Fruit fly (Drosophila melanogaster) whole organism, embryonic: ENCODE measurements around the gene CG7860.

Source experiments
- B-H2 ChIP-seq: fragments of 200-800 bp; sonication (Bioruptor generic); optimal IDR thresholded peaks from 2 replicates; lab custom pipeline; 2018; ENCODE audit warnings: missing biosample characterization, mild to moderate bottlenecking, missing genetic modification characterization
- CG10959 ChIP-seq: fragments of 200-800 bp; sonication (Bioruptor generic); IDR thresholded peaks from 2 replicates; pipeline ENCODE4 v1.3.6; 2022; ENCODE audit warnings: missing biosample characterization, missing genetic modification characterization
- CG11247 ChIP-seq: fragments of 200-800 bp; sonication (Bioruptor generic); IDR thresholded peaks from 2 replicates; pipeline ENCODE4 v1.3.6; 2022; ENCODE audit warnings: missing biosample characterization, missing genetic modification characterization
- CG11504 ChIP-seq: fragments of 200-800 bp; sonication (Bioruptor generic); optimal IDR thresholded peaks from 3 replicates; lab custom pipeline; 2019; ENCODE audit warnings: missing biosample characterization, mild to moderate bottlenecking, missing genetic modification characterization, moderate library complexity
- CG12236 ChIP-seq: fragments of 200-800 bp; sonication (Bioruptor generic); optimal IDR thresholded peaks from 2 replicates; lab custom pipeline; 2016; ENCODE audit warnings: missing biosample characterization, missing genetic modification characterization
- CG14710 ChIP-seq: fragments of 200-800 bp; sonication (Bioruptor generic); optimal IDR thresholded peaks from 3 replicates; lab custom pipeline; 2019; ENCODE audit warnings: missing biosample characterization, mild to moderate bottlenecking, missing genetic modification characterization, moderate library complexity
- CG15601 ChIP-seq: fragments of 200-800 bp; sonication (Bioruptor generic); optimal IDR thresholded peaks from 3 replicates; lab custom pipeline; 2019; ENCODE audit warnings: missing biosample characterization, mild to moderate bottlenecking, missing genetic modification characterization, moderate library complexity
- CG16813 ChIP-seq: fragments of 200-800 bp; sonication (Bioruptor generic); IDR thresholded peaks from 3 replicates; pipeline ENCODE4 v1.3.6; 2022; ENCODE audit warnings: missing biosample characterization, missing genetic modification characterization; ENCODE audit not compliant: partially characterized antibody
- CG17568 ChIP-seq: fragments of 200-800 bp; sonication (Bioruptor generic); optimal IDR thresholded peaks from 2 replicates; lab custom pipeline; 2018; ENCODE audit warnings: missing biosample characterization, mild to moderate bottlenecking, missing genetic modification characterization, moderate library complexity
- CG18262 ChIP-seq: fragments of 200-800 bp; optimal IDR thresholded peaks from 3 replicates; lab custom pipeline; 2019; ENCODE audit warnings: missing biosample characterization, mild to moderate bottlenecking, missing genetic modification characterization, moderate library complexity
- CG1832 ChIP-seq: fragments of 200-800 bp; sonication (Bioruptor generic); optimal IDR thresholded peaks from 2 replicates; lab custom pipeline; 2017; ENCODE audit warnings: missing biosample characterization, mild to moderate bottlenecking, missing genetic modification characterization, inconsistent platforms
- CG18619 ChIP-seq: fragments of 200-800 bp; sonication (Bioruptor generic); optimal IDR thresholded peaks from 3 replicates; lab custom pipeline; 2017; ENCODE audit warnings: missing biosample characterization, mild to moderate bottlenecking, missing genetic modification characterization
- CG2116 ChIP-seq: fragments of 200-800 bp; sonication (Bioruptor generic); optimal IDR thresholded peaks from 3 replicates; lab custom pipeline; 2018; ENCODE audit warnings: missing biosample characterization, mild to moderate bottlenecking, missing genetic modification characterization
- CG31224 ChIP-seq: fragments of 200-800 bp; sonication (Bioruptor generic); IDR thresholded peaks from 2 replicates; pipeline ENCODE4 v1.3.6; 2022; ENCODE audit warnings: missing biosample characterization, missing genetic modification characterization
- CG32532 ChIP-seq: fragments of 200-800 bp; sonication (Bioruptor generic); IDR thresholded peaks from 2 replicates; pipeline ENCODE4 v1.3.6; 2022; ENCODE audit warnings: missing biosample characterization, missing genetic modification characterization
- CG3838 ChIP-seq: fragments of 200-800 bp; sonication (Bioruptor generic); optimal IDR thresholded peaks from 3 replicates; lab custom pipeline; 2016; ENCODE audit warnings: missing biosample characterization, missing genetic modification characterization
- CG4328 ChIP-seq: fragments of 200-800 bp; sonication (Bioruptor generic); optimal IDR thresholded peaks from 3 replicates; lab custom pipeline; 2017; ENCODE audit warnings: missing biosample characterization, missing genetic modification reagents, missing genetic modification characterization
- CG43689 ChIP-seq: fragments of 200-800 bp; sonication (Bioruptor generic); IDR thresholded peaks from 2 replicates; pipeline ENCODE4 v1.3.6; 2022; ENCODE audit warnings: missing biosample characterization, missing genetic modification characterization
- CG6175 ChIP-seq: fragments of 200-800 bp; sonication (Bioruptor generic); IDR thresholded peaks from 3 replicates; pipeline ENCODE4 v1.3.6; 2022; ENCODE audit warnings: missing biosample characterization, missing genetic modification characterization
- CG7928 ChIP-seq: fragments of 200-800 bp; sonication (Bioruptor generic); optimal IDR thresholded peaks from 2 replicates; lab custom pipeline; 2017; ENCODE audit warnings: missing biosample characterization, mild to moderate bottlenecking, missing genetic modification characterization
- CG8765 ChIP-seq: fragments of 200-800 bp; sonication (Bioruptor generic); IDR thresholded peaks from 2 replicates; pipeline ENCODE4 v1.3.6; 2022; ENCODE audit warnings: missing biosample characterization, missing genetic modification characterization
- CG8924 ChIP-seq: fragments of 200-800 bp; optimal IDR thresholded peaks from 3 replicates; lab custom pipeline; 2019; ENCODE audit warnings: missing biosample characterization, mild to moderate bottlenecking, missing genetic modification characterization, moderate library complexity
- CG8944 ChIP-seq: fragments of 200-800 bp; sonication (Bioruptor generic); optimal IDR thresholded peaks from 3 replicates; lab custom pipeline; 2016; ENCODE audit warnings: missing biosample characterization, missing genetic modification characterization
- Camta ChIP-seq: fragments of 200-800 bp; sonication (Bioruptor generic); optimal IDR thresholded peaks from 2 replicates; lab custom pipeline; 2016; ENCODE audit warnings: missing biosample characterization, missing genetic modification characterization
- CoRest ChIP-seq: fragments of 200-800 bp; sonication (Bioruptor generic); optimal IDR thresholded peaks from 3 replicates; lab custom pipeline; 2018; ENCODE audit warnings: missing biosample characterization, mild to moderate bottlenecking, missing genetic modification characterization, moderate library complexity
- CrebB ChIP-seq: fragments of 200-800 bp; sonication (Bioruptor generic); optimal IDR thresholded peaks from 3 replicates; lab custom pipeline; 2018; ENCODE audit warnings: missing biosample characterization, mild to moderate bottlenecking, missing genetic modification characterization
- D19A ChIP-seq: fragments of 200-800 bp; optimal IDR thresholded peaks from 3 replicates; lab custom pipeline; 2019; ENCODE audit warnings: missing biosample characterization, mild to moderate bottlenecking, missing genetic modification characterization, moderate library complexity
- Ets97D ChIP-seq: fragments of 200-800 bp; sonication (Bioruptor generic); optimal IDR thresholded peaks from 3 replicates; lab custom pipeline; 2016; ENCODE audit warnings: missing biosample characterization, missing genetic modification characterization
- Fer1 ChIP-seq: fragments of 200-800 bp; sonication (Bioruptor generic); optimal IDR thresholded peaks from 2 replicates; lab custom pipeline; 2017; ENCODE audit warnings: missing biosample characterization, mild to moderate bottlenecking, missing genetic modification characterization
- HLH54F ChIP-seq: fragments of 200-800 bp; sonication (Bioruptor generic); optimal IDR thresholded peaks from 3 replicates; lab custom pipeline; 2016; ENCODE audit warnings: missing biosample characterization, missing genetic modification characterization
- Hey ChIP-seq: fragments of 200-800 bp; sonication (Bioruptor generic); optimal IDR thresholded peaks from 3 replicates; lab custom pipeline; 2018; ENCODE audit warnings: missing biosample characterization, mild to moderate bottlenecking, missing genetic modification characterization
- Kr ChIP-seq: fragments of 200-800 bp; sonication (Bioruptor generic); optimal IDR thresholded peaks from 2 replicates; lab custom pipeline; 2017; ENCODE audit warnings: missing biosample characterization, mild to moderate bottlenecking, missing genetic modification characterization
- Lim3 ChIP-seq: fragments of 200-800 bp; sonication (Bioruptor generic); IDR thresholded peaks from 2 replicates; pipeline ENCODE4 v1.3.6; 2022; ENCODE audit warnings: missing biosample characterization, missing genetic modification characterization
- NFAT ChIP-seq: fragments of 200-800 bp; sonication (Bioruptor generic); IDR thresholded peaks from 2 replicates; pipeline ENCODE4 v1.3.6; 2022; ENCODE audit warnings: missing biosample characterization, missing genetic modification characterization
- Neu2 ChIP-seq: fragments of 200-800 bp; sonication (Bioruptor generic); optimal IDR thresholded peaks from 3 replicates; lab custom pipeline; 2016; ENCODE audit warnings: missing biosample characterization, missing genetic modification characterization, borderline replicate concordance
- Nf-YB ChIP-seq: fragments of 200-800 bp; sonication (Bioruptor generic); optimal IDR thresholded peaks from 3 replicates; lab custom pipeline; 2019; ENCODE audit warnings: missing biosample characterization, mild to moderate bottlenecking, missing genetic modification characterization, moderate library complexity
- Usf ChIP-seq: fragments of 200-800 bp; sonication (Bioruptor generic); optimal IDR thresholded peaks from 2 replicates; lab custom pipeline; 2017; ENCODE audit warnings: missing genotype, missing biosample characterization, missing genetic modification characterization
- aop ChIP-seq: fragments of 200-800 bp; sonication (Bioruptor generic); IDR thresholded peaks from 2 replicates; pipeline ENCODE4 v1.3.6; 2022; ENCODE audit warnings: missing biosample characterization, missing genetic modification characterization
- ash1 ChIP-seq: fragments of 200-800 bp; sonication (Bioruptor generic); optimal IDR thresholded peaks from 2 replicates; lab custom pipeline; 2018; ENCODE audit warnings: missing biosample characterization, mild to moderate bottlenecking, missing genetic modification characterization
- cad ChIP-seq: fragments of >200 bp; optimal IDR thresholded peaks from 2 replicates; lab custom pipeline; 2017; ENCODE audit warnings: missing biosample characterization, missing genetic modification characterization
- cg ChIP-seq: fragments of 200-800 bp; sonication (Bioruptor generic); optimal IDR thresholded peaks from 3 replicates; lab custom pipeline; 2019; ENCODE audit warnings: missing biosample characterization, mild to moderate bottlenecking, missing genetic modification characterization, moderate library complexity
- chinmo ChIP-seq: fragments of 200-800 bp; sonication (Bioruptor generic); IDR thresholded peaks from 4 replicates; pipeline ENCODE4 v1.3.6; 2022; ENCODE audit warnings: missing biosample characterization, missing genetic modification characterization; ENCODE audit not compliant: partially characterized antibody
- gfzf ChIP-seq: fragments of 200-800 bp; sonication (Bioruptor generic); optimal IDR thresholded peaks from 2 replicates; lab custom pipeline; 2016; ENCODE audit warnings: missing biosample characterization, mild to moderate bottlenecking, missing genetic modification characterization, moderate library complexity
- gsb ChIP-seq: fragments of 200-800 bp; sonication (Bioruptor generic); IDR thresholded peaks from 2 replicates; pipeline ENCODE4 v1.3.6; 2022; ENCODE audit warnings: missing biosample characterization, missing genetic modification characterization
- gsb-n ChIP-seq: fragments of 200-800 bp; sonication (Bioruptor generic); optimal IDR thresholded peaks from 3 replicates; lab custom pipeline; 2018; ENCODE audit warnings: missing biosample characterization, mild to moderate bottlenecking, missing genetic modification characterization
- pzg ChIP-seq: fragments of 200-800 bp; sonication (Bioruptor generic); optimal IDR thresholded peaks from 3 replicates; lab custom pipeline; 2018; ENCODE audit warnings: missing biosample characterization, mild to moderate bottlenecking, missing genetic modification characterization, moderate library complexity
- sens ChIP-seq: fragments of 200-800 bp; sonication (Bioruptor generic); peaks from one replicate; lab custom pipeline; 2016; ENCODE audit warnings: missing biosample characterization, missing genetic modification characterization
- sim ChIP-seq: fragments of 200-800 bp; sonication (Bioruptor generic); IDR thresholded peaks from 2 replicates; pipeline ENCODE4 v1.3.6; 2022; ENCODE audit warnings: missing biosample characterization, missing genetic modification characterization
- tio ChIP-seq: fragments of 200-800 bp; sonication (Bioruptor generic); optimal IDR thresholded peaks from 2 replicates; lab custom pipeline; 2017; ENCODE audit warnings: missing biosample characterization, missing genetic modification characterization, inconsistent platforms
- trh ChIP-seq: fragments of 200-800 bp; sonication (Bioruptor generic); optimal IDR thresholded peaks from 2 replicates; lab custom pipeline; 2016; ENCODE audit warnings: missing biosample characterization, missing genetic modification characterization
- tup ChIP-seq: fragments of 200-800 bp; sonication (Bioruptor generic); optimal IDR thresholded peaks from 2 replicates; lab custom pipeline; 2016; ENCODE audit warnings: missing biosample characterization, mild to moderate bottlenecking, missing genetic modification characterization, moderate library complexity
- zfh2 ChIP-seq: fragments of 200-800 bp; sonication (Bioruptor generic); optimal IDR thresholded peaks from 2 replicates; lab custom pipeline; 2016; ENCODE audit warnings: missing biosample characterization, missing genetic modification characterization

CG7860 gene

DNA sequence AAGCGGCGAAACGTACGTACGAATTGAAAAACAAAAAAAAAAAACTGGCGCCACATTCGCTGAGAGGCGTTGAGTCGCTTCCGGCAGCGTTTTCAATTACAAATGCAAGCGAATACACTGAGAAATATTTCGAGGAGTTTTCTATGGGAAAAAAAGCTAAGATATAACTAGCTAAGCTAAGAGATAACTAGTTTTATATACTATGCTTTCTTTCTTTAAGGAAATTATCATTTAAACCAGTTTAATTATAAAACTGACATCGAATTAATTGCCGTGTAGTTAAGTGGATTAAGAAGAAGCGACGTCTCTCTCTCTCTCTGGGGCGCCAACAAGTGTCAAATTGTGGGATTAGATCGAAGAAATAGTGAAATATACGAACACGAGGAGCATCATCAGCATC is 46.6 kb downstream of the CG7860 start (continued):
- peak; percentile 29 for TF ChIP-seq Fer1 (GFP tag; lab: Kevin White, UChicago)
- no peak for TF ChIP-seq CG1832 (GFP tag; lab: Kevin White, UChicago)
- TF ChIP-seq NFAT: no peak
- no peak for TF ChIP-seq Usf
- peak; percentile 17 for TF ChIP-seq tio
- TF ChIP-seq HLH54F (GFP tag; lab: Kevin White, UChicago): no peak
- TF ChIP-seq CG3838: no peak
- TF ChIP-seq CG8944 (GFP tag; lab: Kevin White, UChicago): peak; percentile 30
- peak; percentile 26 for TF ChIP-seq Nf-YB (GFP tag; lab: Kevin White, UChicago)
- TF ChIP-seq tup (GFP tag; lab: Kevin White, UChicago): no peak
- peak; percentile 81 for TF ChIP-seq CG11504
- TF ChIP-seq CG8765: no peak; the same call in 1 of the 2 replicates
- 0 out of 2 replicates have a peak, but pooled peaks have one; percentile 35 for TF ChIP-seq CG43689 (GFP tag; lab: Robert Waterston, UW)
- TF ChIP-seq zfh2 (GFP tag; lab: Kevin White, UChicago): no peak
- TF ChIP-seq CoRest: peak; percentile 66
- no peak for TF ChIP-seq CG16813 (GFP tag; lab: Robert Waterston, UW)
- TF ChIP-seq CG2116 (GFP tag; lab: Kevin White, UChicago): no peak
- TF ChIP-seq CG10959 (GFP tag; lab: Robert Waterston, UW): peak; percentile 62; the same call in 1 of the 2 replicates
- TF ChIP-seq chinmo (GFP tag; lab: Robert Waterston, UW): no peak
- peak; percentile 35; the same call in 1 of the 2 replicates for TF ChIP-seq CG32532 (GFP tag; lab: Robert Waterston, UW)
- peak; percentile 39; the same call in 1 of the 2 replicates for TF ChIP-seq CG11247 (GFP tag; lab: Robert Waterston, UW)
- no peak for TF ChIP-seq CG6175
- TF ChIP-seq CG18619 (GFP tag; lab: Kevin White, UChicago): peak; percentile 18
- no peak for TF ChIP-seq cad (GFP tag; lab: Kevin White, UChicago)
- no peak for TF ChIP-seq CG4328
- TF ChIP-seq Hey (tag; lab: Kevin White, UChicago): no peak
- TF ChIP-seq gsb-n: peak; percentile 39
- TF ChIP-seq sens: peak; percentile 92
- TF ChIP-seq CG8924 (tag; lab: Kevin White, UChicago): peak; percentile 63
- TF ChIP-seq Kr (GFP tag; lab: Kevin White, UChicago): no peak
- TF ChIP-seq Ets97D: no peak
- no peak for TF ChIP-seq CG12236 (GFP tag; lab: Kevin White, UChicago)
- peak; percentile 42 for TF ChIP-seq CG14710 (tag; lab: Kevin White, UChicago)
- peak; percentile 26 for TF ChIP-seq CG15601
- TF ChIP-seq Camta (GFP tag; lab: Kevin White, UChicago): peak; percentile 10
- no peak for TF ChIP-seq Lim3 (GFP tag; lab: Robert Waterston, UW)
- TF ChIP-seq D19A (tag; lab: Kevin White, UChicago): peak; percentile 57
- no peak for TF ChIP-seq CG31224 (GFP tag; lab: Robert Waterston, UW)
- no peak for TF ChIP-seq trh (GFP tag; lab: Kevin White, UChicago)
- no peak for TF ChIP-seq Neu2 (GFP tag; lab: Kevin White, UChicago)
- no peak for TF ChIP-seq pzg (GFP tag; lab: Kevin White, UChicago)
- no peak for TF ChIP-seq gsb (GFP tag; lab: Robert Waterston, UW)
- no peak for TF ChIP-seq sim (GFP tag; lab: Robert Waterston, UW)
- TF ChIP-seq gfzf (GFP tag; lab: Kevin White, UChicago): no peak
- no peak for TF ChIP-seq CrebB (tag; lab: Kevin White, UChicago)
- no peak for TF ChIP-seq aop (GFP tag; lab: Robert Waterston, UW)
- TF ChIP-seq CG18262 (tag; lab: Kevin White, UChicago): peak; percentile 66
- TF ChIP-seq B-H2 (GFP tag; lab: Kevin White, UChicago): no peak
- no peak for TF ChIP-seq ash1 (GFP tag; lab: Kevin White, UChicago)
- TF ChIP-seq CG7928 (GFP tag; lab: Kevin White, UChicago): no peak
- TF ChIP-seq cg (GFP tag; lab: Kevin White, UChicago): no peak
- TF ChIP-seq CG17568 (GFP tag; lab: Kevin White, UChicago): peak; percentile 11
